Fruit fly (Drosophila melanogaster): ENCODE results near the gene CG12483.

Gene CG12483

DNA sequence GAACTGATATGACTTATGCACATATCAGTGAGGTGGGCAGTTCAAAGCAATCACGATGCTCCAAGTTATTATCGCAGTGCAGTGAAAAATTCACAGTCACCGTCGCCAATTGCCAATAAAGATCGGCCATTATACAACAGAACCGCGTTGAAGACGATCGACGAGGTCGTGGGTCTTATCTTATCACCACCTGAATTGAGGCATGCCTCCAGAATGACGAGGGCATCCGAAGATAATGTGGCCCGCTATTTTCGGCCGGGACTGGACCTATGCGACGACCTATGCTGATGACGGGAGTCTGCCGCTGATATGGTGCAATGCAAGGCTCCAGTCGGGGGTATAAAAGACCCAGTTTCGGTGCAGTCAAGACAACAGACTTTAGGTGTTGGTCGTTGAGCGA, 32.1 kb downstream of the CG12483 start, which contains the start of gene Lsp1gamma:
Lsp1gamma (plus strand) TSS at position 368 of the 400 bp plus-strand sequence.
- TF ChIP-seq Rel (GFP tag; optimal IDR thresholded peaks at IDR 0.05): no peak
- peak; percentile 24 for TF ChIP-seq Rel (tag; optimal IDR thresholded peaks at IDR 0.05)
- no peak for TF ChIP-seq pan (optimal IDR thresholded peaks at IDR 0.05)
- no peak for TF ChIP-seq Mio (GFP tag; optimal IDR thresholded peaks at IDR 0.05)
- TF ChIP-seq Abd-B (GFP tag; optimal IDR thresholded peaks at IDR 0.05): no peak
- no peak for TF ChIP-seq CG32264 (GFP tag; optimal IDR thresholded peaks at IDR 0.05)
- TF ChIP-seq dl (GFP tag; optimal IDR thresholded peaks at IDR 0.05; ENCODE audit: insufficient read depth in 1 of 2, partially characterized antibody in 2 of 2): no peak
- TF ChIP-seq fru (GFP tag; optimal IDR thresholded peaks at IDR 0.05): peak; percentile 20

DNA sequence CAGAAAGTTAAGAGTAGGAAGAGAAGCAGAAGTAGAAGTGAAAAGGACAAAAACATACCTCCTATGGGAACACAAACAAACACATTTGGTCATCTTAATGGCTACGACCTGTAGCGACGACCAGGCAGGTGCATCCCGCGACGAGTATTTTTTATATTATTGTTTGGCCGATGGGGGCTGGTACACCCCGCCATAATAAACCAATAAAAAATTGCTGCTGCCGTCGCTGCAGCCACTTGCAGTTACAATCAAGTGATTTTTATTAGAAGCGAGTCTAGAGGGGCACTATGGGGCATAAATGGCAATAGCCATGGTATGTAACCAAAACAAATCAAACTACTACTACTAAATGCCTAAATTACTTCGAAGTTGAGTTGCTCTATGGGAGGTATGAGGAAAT, 37.7 kb downstream of the CG12483 start:
- TF ChIP-seq foxo (GFP tag; optimal IDR thresholded peaks at IDR 0.05) (no peak), OdsH (GFP tag; optimal IDR thresholded peaks at IDR 0.05) (no peak), GATAd (GFP tag; optimal IDR thresholded peaks at IDR 0.05) (no peak), lola (GFP tag; optimal IDR thresholded peaks at IDR 0.05) (no peak), dmrt93B (GFP tag; optimal IDR thresholded peaks at IDR 0.05) (no peak)

DNA sequence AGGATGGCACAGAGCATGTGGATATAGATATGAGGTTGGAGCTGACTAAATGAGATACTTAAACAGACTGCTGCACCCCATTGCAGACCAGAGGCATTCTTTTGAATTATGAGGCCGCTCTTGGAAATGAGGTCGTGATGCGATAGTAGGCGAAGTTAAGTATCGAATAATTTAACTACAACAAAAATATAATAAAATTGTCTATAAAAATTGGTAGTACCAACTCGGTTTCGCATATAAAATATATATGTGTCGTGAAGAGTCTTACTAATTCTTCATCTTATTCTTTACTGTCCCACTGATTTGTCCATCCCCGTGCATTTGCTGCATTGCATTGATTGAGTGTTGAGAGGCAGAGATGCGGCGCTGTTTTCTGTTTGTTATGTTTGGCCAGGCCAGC, 38.1 kb downstream of the CG12483 start:
- TF ChIP-seq Sp1 (GFP tag; optimal IDR thresholded peaks at IDR 0.05) (no peak), brk (GFP tag; optimal IDR thresholded peaks at IDR 0.05) (peak; percentile 1), h (GFP tag; optimal IDR thresholded peaks at IDR 0.05) (peak; percentile 14)

DNA sequence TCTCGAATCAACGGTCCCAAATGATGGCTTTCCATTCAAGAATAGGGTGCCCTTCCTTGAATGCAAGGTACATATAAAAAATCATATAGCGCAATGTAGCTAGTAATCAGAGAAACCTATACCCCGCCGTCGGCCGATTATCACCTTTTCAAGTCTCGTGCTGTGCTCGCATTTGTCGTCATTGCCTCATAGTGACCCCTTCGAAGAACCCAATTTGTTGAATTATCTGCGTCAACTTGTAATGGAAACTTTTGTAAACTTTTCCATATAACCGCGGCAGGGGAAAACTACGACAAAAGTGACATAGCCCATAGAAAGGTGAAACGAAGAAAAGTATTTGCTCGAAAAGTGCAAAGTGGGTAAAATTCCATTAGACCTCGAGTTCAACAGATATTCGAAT, 40.5 kb downstream of the CG12483 start:
- TF ChIP-seq Hnf4 (GFP tag; optimal IDR thresholded peaks at IDR 0.05) (no peak), OdsH (GFP tag; optimal IDR thresholded peaks at IDR 0.05) (no peak), rgr (GFP tag; optimal IDR thresholded peaks at IDR 0.05) (peak; percentile 1)

DNA sequence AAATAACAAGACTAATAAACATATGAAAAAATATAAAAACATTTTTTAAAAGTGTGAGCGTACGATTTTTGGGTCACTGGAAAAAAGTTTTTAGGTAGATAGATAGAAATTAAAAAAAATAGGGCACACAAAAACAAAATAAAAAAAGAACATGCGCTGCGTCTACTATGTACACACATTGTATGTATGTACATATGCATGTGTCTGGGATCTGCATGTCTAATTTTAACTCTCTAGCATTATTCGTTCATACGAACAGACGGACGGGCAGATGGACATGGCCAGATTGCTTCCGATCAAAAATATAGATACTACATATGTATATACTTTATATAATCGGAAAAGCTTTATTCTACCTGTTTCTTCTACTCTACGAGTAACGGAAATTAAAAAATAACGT, 41.6 kb downstream of the CG12483 start:
- TF ChIP-seq Dif (GFP tag; optimal IDR thresholded peaks at IDR 0.05; ENCODE audit: partially characterized antibody) (no peak), ey (GFP tag; optimal IDR thresholded peaks at IDR 0.05) (no peak), CG9705 (GFP tag; optimal IDR thresholded peaks at IDR 0.05) (no peak), GATAd (GFP tag; optimal IDR thresholded peaks at IDR 0.05) (no peak), pan (optimal IDR thresholded peaks at IDR 0.05) (no peak), CG32264 (GFP tag; optimal IDR thresholded peaks at IDR 0.05) (no peak), dsf (GFP tag; optimal IDR thresholded peaks at IDR 0.05; ENCODE audit: borderline replicate concordance) (no peak), Hr83 (GFP tag; optimal IDR thresholded peaks at IDR 0.05; ENCODE audit: poor library complexity, severe bottlenecking) (no peak)

DNA sequence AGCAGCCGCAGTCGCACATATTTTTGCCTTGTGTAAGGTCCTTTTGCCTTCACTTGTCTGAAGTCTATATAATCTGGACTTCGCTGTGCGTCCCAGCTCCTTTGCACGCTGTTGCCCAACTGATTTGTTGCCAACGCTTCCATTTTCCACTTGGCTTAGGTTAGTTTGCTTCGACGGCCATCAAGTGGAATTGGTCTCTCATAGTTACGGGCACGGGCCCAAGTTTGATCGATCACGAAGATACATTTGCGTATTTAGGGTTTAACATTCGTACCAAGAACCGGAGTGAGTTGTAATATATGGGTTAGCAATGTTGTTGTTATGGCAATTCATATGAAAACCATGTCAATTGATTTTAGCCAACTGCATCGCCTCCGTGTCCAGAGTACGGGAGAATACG, 43.5 kb downstream of the CG12483 start, which contains the start of gene CG43149:
CG43149 (minus strand) TSS at position 101 of the 400 bp plus-strand sequence.
- TF ChIP-seq Jra (GFP tag; optimal IDR thresholded peaks at IDR 0.05) (no peak), Mio (GFP tag; optimal IDR thresholded peaks at IDR 0.05) (no peak), GATAd (GFP tag; optimal IDR thresholded peaks at IDR 0.05) (no peak), sv (GFP tag; optimal IDR thresholded peaks at IDR 0.05) (no peak), jim (GFP tag; optimal IDR thresholded peaks at IDR 0.05) (no peak), dl (GFP tag; optimal IDR thresholded peaks at IDR 0.05; ENCODE audit: insufficient read depth in 1 of 2, partially characterized antibody in 2 of 2) (no peak)

DNA sequence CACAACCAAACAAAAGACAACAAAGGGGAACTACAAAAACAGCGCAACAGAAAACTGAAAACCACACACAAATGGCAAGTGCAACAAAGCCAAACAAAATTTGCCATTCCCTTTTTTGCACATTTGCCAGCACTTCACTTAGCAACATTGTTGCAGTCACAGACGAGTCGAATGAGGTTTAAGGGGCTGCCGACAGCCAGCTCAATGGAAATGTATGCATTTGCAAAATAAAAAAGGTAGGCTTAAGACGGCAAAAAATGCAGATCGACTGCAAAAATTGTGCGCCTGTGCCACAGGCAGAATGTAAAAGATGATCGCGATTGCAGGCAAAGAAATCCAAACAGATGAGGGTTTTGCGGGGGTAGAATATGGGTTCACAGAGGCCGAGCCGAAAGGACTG, 47.3 kb downstream of the CG12483 start:
- no peak for TF ChIP-seq Sp1 (GFP tag; optimal IDR thresholded peaks at IDR 0.05)
- peak; percentile 23 for TF ChIP-seq psq (GFP tag; optimal IDR thresholded peaks at IDR 0.05)

DNA sequence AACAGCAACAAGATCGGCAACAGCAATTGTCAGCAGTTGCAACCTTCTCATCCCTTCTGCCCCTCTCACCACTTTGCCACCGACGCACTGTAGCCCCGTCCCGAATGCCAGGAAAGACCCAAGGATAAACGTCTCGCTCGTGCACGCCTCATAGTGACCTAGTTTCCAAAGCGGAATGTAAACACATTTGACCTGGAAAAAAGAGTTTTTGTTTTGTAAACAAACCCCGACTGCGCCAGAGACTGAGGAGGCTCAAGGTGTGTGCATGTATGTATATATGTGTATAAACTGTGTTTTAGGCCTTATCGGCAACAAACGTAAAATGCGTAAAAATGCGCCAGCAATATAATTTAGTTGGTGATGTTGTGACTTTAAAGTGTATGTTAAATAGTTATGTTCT, 48.4 kb downstream of the CG12483 start:
- TF ChIP-seq dl (GFP tag; optimal IDR thresholded peaks at IDR 0.05; ENCODE audit: insufficient read depth in 1 of 2, partially characterized antibody in 2 of 2) (no peak), Sp1 (GFP tag; optimal IDR thresholded peaks at IDR 0.05) (no peak), rgr (GFP tag; optimal IDR thresholded peaks at IDR 0.05) (no peak), woc (GFP tag; optimal IDR thresholded peaks at IDR 0.05) (no peak), CG32264 (GFP tag; optimal IDR thresholded peaks at IDR 0.05) (no peak), sv (GFP tag; optimal IDR thresholded peaks at IDR 0.05) (no peak), usp (GFP tag; optimal IDR thresholded peaks at IDR 0.05) (no peak), lola (GFP tag; optimal IDR thresholded peaks at IDR 0.05) (no peak), Dif (GFP tag; optimal IDR thresholded peaks at IDR 0.05; ENCODE audit: partially characterized antibody) (no peak), dsf (GFP tag; optimal IDR thresholded peaks at IDR 0.05; ENCODE audit: borderline replicate concordance) (no peak), Hr78 (GFP tag; optimal IDR thresholded peaks at IDR 0.05) (no peak), br (GFP tag; optimal IDR thresholded peaks at IDR 0.05) (no peak), Myc (optimal IDR thresholded peaks at IDR 0.05) (no peak), CrebA (GFP tag; optimal IDR thresholded peaks at IDR 0.05; ENCODE audit: borderline replicate concordance) (no peak), OdsH (GFP tag; optimal IDR thresholded peaks at IDR 0.05) (no peak), Abd-B (GFP tag; optimal IDR thresholded peaks at IDR 0.05) (no peak), Dfd (GFP tag; optimal IDR thresholded peaks at IDR 0.05) (no peak), N (GFP tag; optimal IDR thresholded peaks at IDR 0.05) (no peak)

All from whole organism, wandering third instar larva.